Worm (Caenorhabditis elegans): ENCODE results near the gene C23G10.2.

Gene C23G10.2

DNA sequence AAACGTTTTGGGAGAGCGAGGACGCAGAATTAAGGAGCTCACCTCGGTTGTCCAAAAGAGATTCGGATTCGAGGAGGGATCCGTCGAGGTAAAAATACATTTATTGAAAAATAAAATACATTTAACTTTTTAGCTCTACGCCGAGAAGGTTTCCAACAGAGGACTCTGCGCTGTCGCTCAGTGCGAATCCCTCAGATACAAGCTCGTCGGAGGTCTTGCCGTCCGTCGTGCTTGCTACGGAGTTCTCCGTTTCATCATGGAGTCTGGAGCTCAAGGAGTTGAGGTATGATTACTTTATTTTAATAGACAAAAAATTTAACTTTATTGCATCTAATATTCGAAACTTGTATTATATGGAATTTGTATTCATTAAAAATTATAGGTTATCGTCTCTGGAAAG lies 818 bp upstream of the C23G10.2 start:
- TF ChIP-seq sox-4 (tag; optimal IDR thresholded peaks at IDR 0.05), result no peak
- no peak for TF ChIP-seq fkh-10 (GFP tag; optimal IDR thresholded peaks at IDR 0.05)
- no peak for TF ChIP-seq pat-9 (tag; optimal IDR thresholded peaks at IDR 0.05)
- TF ChIP-seq elt-4 (tag; optimal IDR thresholded peaks at IDR 0.05), result no peak
- no peak for TF ChIP-seq nfya-1 (tag; optimal IDR thresholded peaks at IDR 0.05)
- no peak for TF ChIP-seq ttx-3 (tag; optimal IDR thresholded peaks at IDR 0.05)
- TF ChIP-seq nhr-11 (tag; optimal IDR thresholded peaks at IDR 0.05), result no peak

ce11 chrIII:6208984-6209383 lies 1.1 kb downstream of the C23G10.2 start, which contains the start of gene C23G10.1:
Gene C23G10.1 (plus strand): TSS chrIII:6209284.
- TF ChIP-seq rnt-1 (tag; optimal IDR thresholded peaks at IDR 0.05) (no peak), pha-4 (tag; optimal IDR thresholded peaks at IDR 0.05) (no peak), ceh-14 (tag; optimal IDR thresholded peaks at IDR 0.05) (no peak), zip-5 (tag; optimal IDR thresholded peaks at IDR 0.05) (no peak), ama-1 (optimal IDR thresholded peaks at IDR 0.05) (no peak), dmd-4 (tag; optimal IDR thresholded peaks at IDR 0.05; ENCODE audit: borderline replicate concordance) (no peak), ceh-34 (tag; optimal IDR thresholded peaks at IDR 0.05) (no peak), ceh-19 (GFP tag; optimal IDR thresholded peaks at IDR 0.05) (no peak), ceh-6 (GFP tag; optimal IDR thresholded peaks at IDR 0.05) (no peak), nfya-1 (tag; optimal IDR thresholded peaks at IDR 0.05) (no peak), mec-3 (tag; optimal IDR thresholded peaks at IDR 0.05; ENCODE audit: borderline replicate concordance) (no peak), lin-11 (tag; optimal IDR thresholded peaks at IDR 0.05) (no peak), eyg-1 (tag; optimal IDR thresholded peaks at IDR 0.05) (no peak), ztf-16 (tag; optimal IDR thresholded peaks at IDR 0.05) (no peak), tbx-7 (tag; optimal IDR thresholded peaks at IDR 0.05) (no peak)

DNA sequence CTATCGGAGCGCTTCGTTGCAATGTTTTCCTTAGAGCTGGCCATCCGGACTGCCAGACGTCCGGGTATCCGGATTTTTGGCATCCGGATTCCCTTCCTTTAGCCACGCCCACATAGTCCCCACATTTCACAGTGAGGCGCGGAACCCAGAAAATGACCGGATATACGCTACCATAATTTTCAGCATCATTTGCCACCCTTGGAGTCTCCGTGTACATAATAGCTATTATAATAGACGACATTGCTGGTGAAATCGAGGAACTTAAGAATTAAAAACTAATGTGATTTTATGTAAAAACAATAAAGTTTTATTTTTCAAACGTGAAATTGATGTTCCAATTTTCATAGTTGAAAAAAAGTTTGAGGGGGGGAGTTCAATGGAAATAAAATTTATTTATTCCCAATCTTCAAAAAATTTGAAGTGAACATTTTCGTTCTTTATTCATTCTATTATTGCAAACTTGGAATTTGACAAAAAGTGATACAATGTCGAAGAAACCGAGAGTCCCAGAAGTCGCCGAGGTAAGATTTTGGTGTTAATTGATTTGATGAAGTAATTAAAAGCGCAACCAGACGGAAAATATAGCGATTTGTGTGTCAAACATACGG lies 2.5 kb downstream of the C23G10.2 start:
- no peak for TF ChIP-seq dmd-4 (tag; optimal IDR thresholded peaks at IDR 0.05; ENCODE audit: borderline replicate concordance)
- no peak for TF ChIP-seq tbx-2 (tag; optimal IDR thresholded peaks at IDR 0.05)
- TF ChIP-seq ceh-30 (tag; optimal IDR thresholded peaks at IDR 0.05), result no peak
- no peak for TF ChIP-seq ets-4 (tag; optimal IDR thresholded peaks at IDR 0.05)
- TF ChIP-seq hlh-8 (tag; optimal IDR thresholded peaks at IDR 0.05), result no peak
- TF ChIP-seq ztf-16 (tag; optimal IDR thresholded peaks at IDR 0.05), result no peak
- TF ChIP-seq pax-1 (tag; optimal IDR thresholded peaks at IDR 0.05), result no peak
- TF ChIP-seq odd-2 (tag; optimal IDR thresholded peaks at IDR 0.05), result no peak
- no peak for TF ChIP-seq sox-2 (GFP tag; IDR thresholded peaks at IDR 0.05)
- no peak for TF ChIP-seq C38D4.7 (GFP tag; optimal IDR thresholded peaks at IDR 0.05)
- TF ChIP-seq K09A11.1 (tag; optimal IDR thresholded peaks at IDR 0.05; ENCODE audit: insufficient read depth), result no peak
- no peak for TF ChIP-seq F13H6.1 (tag; optimal IDR thresholded peaks at IDR 0.05)
- no peak for TF ChIP-seq hlh-6 (tag; optimal IDR thresholded peaks at IDR 0.05)
- no peak for TF ChIP-seq syd-9 (tag; optimal IDR thresholded peaks at IDR 0.05)

- no peak for TF ChIP-seq unc-3 (GFP tag; conservative IDR thresholded peaks at IDR 0.05)
- no peak for TF ChIP-seq unc-3 (tag; optimal IDR thresholded peaks at IDR 0.05)
- no peak for TF ChIP-seq ceh-48 (tag; optimal IDR thresholded peaks at IDR 0.05)
- TF ChIP-seq ama-1 (optimal IDR thresholded peaks at IDR 0.05), result no peak
- TF ChIP-seq ahr-1 (tag; optimal IDR thresholded peaks at IDR 0.05), result no peak
- no peak for TF ChIP-seq lin-11 (tag; optimal IDR thresholded peaks at IDR 0.05)
- TF ChIP-seq nhr-232 (tag; optimal IDR thresholded peaks at IDR 0.05), result no peak
These were observed 6.1 kb downstream of the C23G10.2 start, which contains the start of gene C23G10.10 for ce11 chrIII:6213915-6214314. Gene C23G10.10 (minus strand): TSS chrIII:6214015.

Data from whole organism, late embryonic.